Worm (Caenorhabditis elegans): ENCODE data around the gene T26H8.5.
A peak's percentile ranks its signal among the peaks of the same experiment; 100 is the strongest.

T26H8.5 gene

DNA sequence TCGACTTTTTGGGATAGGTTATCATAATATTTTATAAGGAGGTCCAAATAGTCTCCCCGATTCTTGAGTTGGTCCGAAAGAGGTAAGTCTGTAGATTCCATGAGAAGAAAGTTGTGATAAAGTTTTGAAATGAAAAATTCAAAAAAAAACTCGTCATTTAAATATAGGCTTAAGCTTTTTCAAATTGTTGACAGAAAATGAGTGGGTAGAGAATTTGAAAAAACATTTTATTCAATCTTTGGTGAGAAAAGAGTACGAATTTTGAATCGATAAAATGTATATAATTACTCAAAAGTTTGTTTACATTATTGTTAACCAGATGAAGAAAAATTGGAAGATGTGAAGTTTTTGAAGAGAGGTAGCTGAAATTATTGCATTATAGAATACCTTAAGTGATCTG lies at the start of gene T26H8.5:
T26H8.5 (minus strand) TSS at position 101 of the 400 bp plus-strand sequence.
- TF ChIP-seq mml-1 (tag; optimal IDR thresholded peaks at IDR 0.05) (no peak), daf-12 (tag; optimal IDR thresholded peaks at IDR 0.05) (no peak), hmg-11 (tag; optimal IDR thresholded peaks at IDR 0.05) (no peak), pha-4 (tag; optimal IDR thresholded peaks at IDR 0.05) (no peak), elt-3 (tag; optimal IDR thresholded peaks at IDR 0.05) (no peak), mdl-1 (tag; optimal IDR thresholded peaks at IDR 0.05) (no peak), egl-5 (tag; optimal IDR thresholded peaks at IDR 0.05) (no peak), sea-2 (GFP tag; optimal IDR thresholded peaks at IDR 0.05) (no peak), nhr-11 (tag; optimal IDR thresholded peaks at IDR 0.05) (no peak), nhr-67 (tag; optimal IDR thresholded peaks at IDR 0.05) (no peak), fos-1 (tag; optimal IDR thresholded peaks at IDR 0.05) (no peak), nhr-25 (tag; optimal IDR thresholded peaks at IDR 0.05) (no peak), ceh-82 (tag; optimal IDR thresholded peaks at IDR 0.05) (no peak), nhr-43 (tag; optimal IDR thresholded peaks at IDR 0.05; ENCODE audit: poor library complexity, severe bottlenecking) (no peak), aly-2 (tag; optimal IDR thresholded peaks at IDR 0.05) (no peak), nhr-23 (tag; optimal IDR thresholded peaks at IDR 0.05) (no peak), R02D3.7 (tag; optimal IDR thresholded peaks at IDR 0.05) (no peak), nhr-28 (tag; optimal IDR thresholded peaks at IDR 0.05) (no peak), fkh-2 (tag; optimal IDR thresholded peaks at IDR 0.05) (no peak)

DNA sequence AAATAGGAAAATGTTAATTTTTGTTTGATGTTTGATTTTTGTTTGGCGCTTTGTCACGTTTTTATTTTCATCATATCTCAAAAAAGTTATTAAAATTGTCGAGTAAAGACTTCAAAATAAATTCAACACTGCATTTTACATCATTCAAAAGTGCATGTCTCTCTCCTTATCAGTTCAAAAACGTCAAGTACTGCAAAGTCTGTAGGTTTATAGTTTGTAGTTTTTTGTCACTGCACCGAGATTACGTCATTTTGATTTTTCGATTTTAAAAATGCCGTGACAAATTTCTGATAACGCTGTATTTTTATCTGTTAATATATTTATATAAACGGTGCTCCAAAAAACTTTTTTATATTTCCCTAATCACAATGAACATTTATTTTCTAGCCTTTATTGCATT lies 49.2 kb upstream of the T26H8.5 start, which contains the start of gene C29F3.7:
C29F3.7 (plus strand) TSS at position 254 of the 400 bp plus-strand sequence.
- TF ChIP-seq nhr-12 (tag; optimal IDR thresholded peaks at IDR 0.05), result no peak
- no peak for TF ChIP-seq nhr-67 (tag; optimal IDR thresholded peaks at IDR 0.05)
- TF ChIP-seq lin-39 (tag; optimal IDR thresholded peaks at IDR 0.05), result no peak
- peak; percentile 60 for TF ChIP-seq egl-27 (tag; optimal IDR thresholded peaks at IDR 0.05)
- TF ChIP-seq ceh-16 (tag; optimal IDR thresholded peaks at IDR 0.05), result no peak
- no peak for TF ChIP-seq snpc-4 (tag; optimal IDR thresholded peaks at IDR 0.05)
- peak; percentile 99 for TF ChIP-seq pqm-1 (tag; optimal IDR thresholded peaks at IDR 0.05)
- peak; percentile 99 for TF ChIP-seq elt-2 (tag; optimal IDR thresholded peaks at IDR 0.05)
- TF ChIP-seq ztf-4 (tag; optimal IDR thresholded peaks at IDR 0.05), result no peak
- TF ChIP-seq R02D3.7 (tag; optimal IDR thresholded peaks at IDR 0.05), result no peak
- TF ChIP-seq jun-1 (tag; optimal IDR thresholded peaks at IDR 0.05), result peak; percentile 57
- no peak for TF ChIP-seq daf-12 (tag; optimal IDR thresholded peaks at IDR 0.05)
- no peak for TF ChIP-seq ZK546.5 (tag; optimal IDR thresholded peaks at IDR 0.05)
- TF ChIP-seq ceh-82 (tag; optimal IDR thresholded peaks at IDR 0.05), result no peak
- TF ChIP-seq elt-3 (tag; optimal IDR thresholded peaks at IDR 0.05), result no peak
- TF ChIP-seq nhr-43 (tag; optimal IDR thresholded peaks at IDR 0.05; ENCODE audit: poor library complexity, severe bottlenecking), result no peak
- TF ChIP-seq tbx-2 (tag; optimal IDR thresholded peaks at IDR 0.05), result no peak
- TF ChIP-seq nhr-25 (tag; optimal IDR thresholded peaks at IDR 0.05), result no peak

DNA sequence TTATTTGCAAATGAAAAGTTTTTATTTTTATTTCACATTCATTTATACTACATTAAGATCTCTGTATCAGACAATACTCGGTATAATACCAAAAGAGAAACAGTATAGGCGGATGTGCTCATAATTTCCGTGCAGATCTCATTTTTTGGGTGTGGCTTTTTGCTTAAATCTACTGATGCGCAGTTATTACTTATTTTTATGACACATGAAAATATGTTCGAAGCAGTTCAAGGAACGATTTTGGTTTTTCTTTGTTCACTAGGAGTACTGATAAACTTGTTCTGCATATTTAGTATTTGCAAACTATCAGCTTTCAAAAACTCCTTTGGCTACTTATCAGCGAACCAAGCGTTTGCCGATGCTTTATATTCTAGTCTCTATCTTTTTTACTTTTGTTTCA lies 47.0 kb upstream of the T26H8.5 start, which contains the start of gene srx-58:
srx-58 (plus strand) TSS at position 301 of the 400 bp plus-strand sequence.
- TF ChIP-seq elt-3 (tag; optimal IDR thresholded peaks at IDR 0.05) (no peak), ztf-11 (tag; optimal IDR thresholded peaks at IDR 0.05) (no peak), skn-1 (tag; optimal IDR thresholded peaks at IDR 0.05) (no peak), egl-5 (tag; optimal IDR thresholded peaks at IDR 0.05) (no peak), elt-1 (tag; optimal IDR thresholded peaks at IDR 0.05) (no peak), nhr-28 (tag; optimal IDR thresholded peaks at IDR 0.05) (no peak), unc-39 (tag; optimal IDR thresholded peaks at IDR 0.05) (no peak), nhr-77 (tag; optimal IDR thresholded peaks at IDR 0.05) (no peak), fkh-2 (tag; optimal IDR thresholded peaks at IDR 0.05) (no peak), pqm-1 (tag; optimal IDR thresholded peaks at IDR 0.05) (no peak), sea-2 (GFP tag; optimal IDR thresholded peaks at IDR 0.05) (no peak), daf-12 (tag; optimal IDR thresholded peaks at IDR 0.05) (no peak), fos-1 (tag; optimal IDR thresholded peaks at IDR 0.05) (no peak), pha-4 (tag; optimal IDR thresholded peaks at IDR 0.05) (no peak), egl-27 (tag; optimal IDR thresholded peaks at IDR 0.05) (no peak), snpc-4 (tag; optimal IDR thresholded peaks at IDR 0.05) (no peak), fkh-10 (GFP tag; optimal IDR thresholded peaks at IDR 0.05) (no peak)

- TF ChIP-seq nhr-43 (tag; optimal IDR thresholded peaks at IDR 0.05; ENCODE audit: poor library complexity, severe bottlenecking), result no peak
Measured at ce11 chrV:15350615-15351014, 45.2 kb upstream of the T26H8.5 start, which contains the start of gene clec-231. Gene clec-231 (minus strand): TSS chrV:15350715.

All from whole organism, L3 larva.